Fruit fly (Drosophila melanogaster) S2 (cell line): ENCODE data around the gene RnrL.

Experiments
- CG8478 ChIP-seq: fragments of >200 bp; optimal IDR thresholded peaks from 2 replicates; lab custom pipeline; 2018
- CTCF ChIP-seq, 2 experiments: fragments of >200 bp; optimal IDR thresholded peaks; 2 replicates each; lab custom pipeline; 2018

dm6 chr2L:10303786-10304185 lies 24.0 kb downstream of the RnrL start, which contains the start of gene nmd:
- TF ChIP-seq CG8478 (lab: Kevin White, UChicago) (no peak), CTCF (optimal IDR thresholded peaks at IDR 0.05; lab: Kevin White, UChicago) (peak in 1 of 2 experiments; percentile 48)
